Worm (Caenorhabditis elegans): Measurements from ENCODE around the gene str-209.

- no peak for TF ChIP-seq ama-1 (optimal IDR thresholded peaks at IDR 0.05)
- no peak for TF ChIP-seq flt-1 (GFP tag; IDR thresholded peaks at IDR 0.05)
- TF ChIP-seq hmbx-1 (tag; optimal IDR thresholded peaks at IDR 0.05): no peak
- TF ChIP-seq sea-1 (GFP tag; conservative IDR thresholded peaks at IDR 0.05): no peak
- TF ChIP-seq hnd-1 (tag; optimal IDR thresholded peaks at IDR 0.05): no peak
- no peak for TF ChIP-seq tbx-37 (GFP tag; conservative IDR thresholded peaks at IDR 0.05)
- no peak for TF ChIP-seq tbx-11 (GFP tag; IDR thresholded peaks at IDR 0.05)
- TF ChIP-seq tra-4 (tag; optimal IDR thresholded peaks at IDR 0.05): no peak
- no peak for TF ChIP-seq F13C5.2 (tag; optimal IDR thresholded peaks at IDR 0.05)
- TF ChIP-seq B0310.2 (tag; optimal IDR thresholded peaks at IDR 0.05): no peak
Measured at ce11 chrV:4963606-4964005, 14.9 kb downstream of the str-209 start.

All from whole organism, early embryonic.